Fruit fly (Drosophila melanogaster) Kc167 (cell line): ENCODE measurements around the gene CG43373.

Experiments used
- Sin3A ChIP-seq: fragments of >200 bp; optimal IDR thresholded peaks from 2 replicates; lab custom pipeline; 2018; ENCODE audit warnings: missing external identifiers
- insv ChIP-seq: fragments of >200 bp; optimal IDR thresholded peaks from 3 replicates; lab custom pipeline; 2018; ENCODE audit warnings: missing external identifiers
- psq ChIP-seq: fragments of >200 bp; optimal IDR thresholded peaks from 2 replicates; lab custom pipeline; 2017; ENCODE audit warnings: missing external identifiers
- ttk ChIP-seq: sonication (Bioruptor generic); optimal IDR thresholded peaks from 2 replicates; lab custom pipeline; 2017; ENCODE audit warnings: missing external identifiers

dm6 chr3L:16495989-16496797 is 47.0 kb downstream of the CG43373 start, which contains the start of gene CG42514:
- TF ChIP-seq psq (lab: Kevin White, UChicago) (no peak), Sin3A (lab: Kevin White, UChicago) (no peak), insv (lab: Kevin White, UChicago) (no peak), ttk (no peak)
